Worm (Caenorhabditis elegans) whole organism, midembryonic: ENCODE measurements around the gene dars-2.

Experiments used
- T22C8.4 ChIP-seq: fragments of 200-800 bp; sonication (Bioruptor generic); IDR thresholded peaks from 2 replicates; pipeline ENCODE4 v1.3.6; 2022; ENCODE audit warnings: missing genetic modification characterization, missing compliant biosample characterization
- cog-1 ChIP-seq: sonication (generic microtip); optimal IDR thresholded peaks from 2 replicates; lab custom pipeline; 2016; ENCODE audit warnings: missing genetic modification characterization, missing compliant biosample characterization
- flt-1 ChIP-seq: fragments of 200-800 bp; sonication (Bioruptor generic); IDR thresholded peaks from 2 replicates; pipeline ENCODE4 v1.3.6; 2022; ENCODE audit warnings: missing genetic modification characterization, missing compliant biosample characterization
- klf-2 ChIP-seq: fragments of 200-800 bp; sonication (Bioruptor generic); conservative IDR thresholded peaks from 2 replicates; pipeline ENCODE4 v1.3.6; 2022; ENCODE audit warnings: missing genetic modification reagents, missing genetic modification characterization, missing compliant biosample characterization
- med-1 ChIP-seq: sonication (generic microtip); optimal IDR thresholded peaks from 2 replicates; lab custom pipeline; 2017; ENCODE audit warnings: missing genetic modification characterization, mild to moderate bottlenecking, missing compliant biosample characterization, antibody characterized with exemption, missing genetic modification reagents; ENCODE audit not compliant: insufficient read depth
- ref-1 ChIP-seq: fragments of 200-800 bp; sonication (Bioruptor generic); conservative IDR thresholded peaks from 2 replicates; pipeline ENCODE4 v1.3.6; 2022; ENCODE audit warnings: missing genetic modification reagents, missing genetic modification characterization, missing compliant biosample characterization
- tab-1 ChIP-seq: fragments of 200-800 bp; sonication (Bioruptor generic); IDR thresholded peaks from 2 replicates; pipeline ENCODE4 v1.3.6; 2022; ENCODE audit warnings: missing genetic modification characterization, missing compliant biosample characterization
- ztf-23 ChIP-seq: fragments of 200-800 bp; sonication (Bioruptor generic); IDR thresholded peaks from 2 replicates; pipeline ENCODE4 v1.3.6; 2022; ENCODE audit warnings: missing genetic modification reagents, missing genetic modification characterization, missing compliant biosample characterization
- ztf-29 ChIP-seq: fragments of 200-800 bp; sonication (Bioruptor generic); IDR thresholded peaks from 2 replicates; pipeline ENCODE4 v1.3.6; 2022; ENCODE audit warnings: missing genetic modification reagents, missing genetic modification characterization, missing compliant biosample characterization

DNA sequence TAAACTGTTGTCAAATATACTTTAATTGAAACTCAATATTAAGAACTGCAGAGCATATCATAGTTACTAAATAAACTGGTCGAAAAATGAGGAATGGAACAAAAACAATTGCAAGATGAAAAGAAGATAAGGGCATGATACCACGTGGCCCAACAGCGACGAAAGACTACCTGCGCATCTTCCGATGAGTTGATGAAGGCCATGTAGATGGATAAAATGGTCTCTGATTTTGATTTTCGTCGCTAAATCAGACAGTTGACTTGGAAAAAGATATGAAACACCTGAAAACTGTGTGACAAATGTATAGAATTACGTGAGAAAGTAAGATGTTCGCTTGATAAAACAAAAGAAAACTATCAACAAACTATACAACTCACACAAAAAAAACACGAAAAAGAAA lies 22.9 kb downstream of the dars-2 start:
- TF ChIP-seq med-1 (no peak), klf-2 (GFP tag; lab: Robert Waterston, UW) (no peak), ztf-29 (no peak), ztf-23 (GFP tag; lab: Robert Waterston, UW) (no peak), ref-1 (no peak), tab-1 (GFP tag; lab: Robert Waterston, UW) (no peak), flt-1 (no peak), cog-1 (tag; lab: Kevin White, UChicago) (no peak), T22C8.4 (no peak)
